Fruit fly (Drosophila melanogaster): ENCODE data around the gene Pde1c.

The Pde1c gene

dm6 chr2L:11970853-11971397 lies 42.6 kb upstream of the Pde1c start (continued):
- TF ChIP-seq CG13287 (GFP tag; IDR thresholded peaks at IDR 0.05; ENCODE audit: partially characterized antibody) (peak; percentile 33; the same call in 1 of the 2 replicates), CG30431 (GFP tag; optimal IDR thresholded peaks at IDR 0.05) (no peak), sd (tag; optimal IDR thresholded peaks at IDR 0.05) (peak; percentile 17), btn (GFP tag; optimal IDR thresholded peaks at IDR 0.05) (no peak), dmrt99B (tag; optimal IDR thresholded peaks at IDR 0.05) (peak; percentile 8), Nf-YB (GFP tag; optimal IDR thresholded peaks at IDR 0.05) (peak; percentile 53), Hey (tag; optimal IDR thresholded peaks at IDR 0.05) (no peak), lbe (GFP tag; optimal IDR thresholded peaks at IDR 0.05) (peak; percentile 49), dimm (GFP tag; IDR thresholded peaks at IDR 0.05) (no peak), Dll (GFP tag; IDR thresholded peaks at IDR 0.05; ENCODE audit: partially characterized antibody) (no peak), CG14014 (GFP tag; IDR thresholded peaks at IDR 0.05) (peak; percentile 39; the same call in 1 of the 2 replicates), Hand (GFP tag; optimal IDR thresholded peaks at IDR 0.05) (no peak), CG10274 (GFP tag; optimal IDR thresholded peaks at IDR 0.05) (no peak), CG7963 (GFP tag; IDR thresholded peaks at IDR 0.05; ENCODE audit: partially characterized antibody) (0 out of 3 replicates have a peak, but pooled peaks have one; percentile 36), zf30C (GFP tag; optimal IDR thresholded peaks at IDR 0.05) (no peak), Optix (GFP tag; IDR thresholded peaks at IDR 0.05) (0 out of 3 replicates have a peak, but pooled peaks have one; percentile 35), CG17328 (GFP tag; IDR thresholded peaks at IDR 0.05) (no peak), CG2202 (tag; optimal IDR thresholded peaks at IDR 0.05) (no peak), ara (GFP tag; IDR thresholded peaks at IDR 0.05) (no peak), Sry-δ (GFP tag; optimal IDR thresholded peaks at IDR 0.05) (no peak), Neu2 (GFP tag; optimal IDR thresholded peaks at IDR 0.05; ENCODE audit: borderline replicate concordance) (no peak), schlank (tag; optimal IDR thresholded peaks at IDR 0.05) (peak; percentile 17), CG9932 (GFP tag; IDR thresholded peaks at IDR 0.05) (peak; percentile 35; the same call in 1 of the 2 replicates), sna (GFP tag; IDR thresholded peaks at IDR 0.05; ENCODE audit: partially characterized antibody) (0 out of 2 replicates have a peak, but pooled peaks have one; percentile 41), NfI (GFP tag; optimal IDR thresholded peaks at IDR 0.05) (no peak), Ptx1 (GFP tag; IDR thresholded peaks at IDR 0.05) (0 out of 2 replicates have a peak, but pooled peaks have one; percentile 34), NFAT (GFP tag; IDR thresholded peaks at IDR 0.05) (0 out of 2 replicates have a peak, but pooled peaks have one; percentile 21), Side (GFP tag; optimal IDR thresholded peaks at IDR 0.05) (peak; percentile 25), gfzf (GFP tag; optimal IDR thresholded peaks at IDR 0.05) (no peak), gcm2 (GFP tag; optimal IDR thresholded peaks at IDR 0.05) (no peak), PHDP (tag; optimal IDR thresholded peaks at IDR 0.05) (peak; percentile 33), ranshi (GFP tag; IDR thresholded peaks at IDR 0.05) (no peak), salm (tag; optimal IDR thresholded peaks at IDR 0.05) (no peak), croc (GFP tag; conservative IDR thresholded peaks at IDR 0.05) (no peak), CG10366 (GFP tag; IDR thresholded peaks at IDR 0.05) (peak; percentile 77), crc (GFP tag; optimal IDR thresholded peaks at IDR 0.05) (no peak), Hmr (GFP tag; optimal IDR thresholded peaks at IDR 0.05) (peak; percentile 56), nerfin-2 (GFP tag; IDR thresholded peaks at IDR 0.05; ENCODE audit: partially characterized antibody) (no peak), CG14667 (GFP tag; IDR thresholded peaks at IDR 0.05) (no peak), kah (GFP tag; optimal IDR thresholded peaks at IDR 0.05) (no peak), CG1233 (GFP tag; optimal IDR thresholded peaks at IDR 0.05) (no peak), ac (GFP tag; optimal IDR thresholded peaks at IDR 0.05) (peak; percentile 36), CG16779 (GFP tag; IDR thresholded peaks at IDR 0.05) (no peak), CG17802 (tag; optimal IDR thresholded peaks at IDR 0.05) (no peak), her (GFP tag; optimal IDR thresholded peaks at IDR 0.05) (peak; percentile 32), CG8359 (GFP tag; optimal IDR thresholded peaks at IDR 0.05; ENCODE audit: borderline replicate concordance) (peak; percentile 27), psq (GFP tag; optimal IDR thresholded peaks at IDR 0.05) (no peak), CG1832 (GFP tag; optimal IDR thresholded peaks at IDR 0.05) (peak; percentile 92), CG5180 (GFP tag; optimal IDR thresholded peaks at IDR 0.05) (peak; percentile 97)
